Worm (Caenorhabditis elegans): ENCODE data around the gene F56A11.5.
A peak's percentile ranks its signal among the peaks of the same experiment; 100 is the strongest.

The F56A11.5 gene

DNA sequence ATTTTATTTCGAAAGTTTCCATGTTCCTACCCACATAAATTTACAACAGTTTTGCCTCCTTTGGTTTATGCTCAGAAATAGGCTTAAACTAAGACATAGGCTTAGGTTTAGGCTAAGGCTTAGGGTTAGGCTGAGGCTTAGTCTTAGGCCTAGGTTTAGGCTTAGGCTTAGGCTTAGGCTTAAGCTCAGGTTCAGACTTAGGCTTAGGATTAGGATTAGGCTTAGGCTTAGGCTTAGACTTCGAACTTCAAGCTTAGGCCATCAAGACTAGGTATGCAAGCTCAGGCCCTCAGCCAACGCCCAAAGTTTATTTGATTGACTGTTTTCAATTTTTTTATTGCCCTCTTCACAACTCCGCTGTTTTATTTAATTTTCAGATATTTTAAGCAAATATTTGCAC, 24.8 kb downstream of the F56A11.5 start:
- TF ChIP-seq him-1 (tag; optimal IDR thresholded peaks at IDR 0.05) = no peak
- no peak for TF ChIP-seq W03F9.2 (tag; optimal IDR thresholded peaks at IDR 0.05)
- TF ChIP-seq dao-5 (tag; optimal IDR thresholded peaks at IDR 0.05) = no peak

- TF ChIP-seq him-1 (tag; optimal IDR thresholded peaks at IDR 0.05) (no peak), W03F9.2 (tag; optimal IDR thresholded peaks at IDR 0.05) (no peak), dao-5 (tag; optimal IDR thresholded peaks at IDR 0.05) (no peak)
These were observed 38.8 kb downstream of the F56A11.5 start, which contains the start of gene glt-7 for ce11 chrIV:531835-532234. TSS of gene glt-7 (plus strand) at chrIV:532135.

ce11 chrIV:524352-524751, 46.3 kb downstream of the F56A11.5 start, which contains the start of gene W03G1.2:
TSS of gene W03G1.2 (plus strand) at chrIV:524652.
- TF ChIP-seq him-1 (tag; optimal IDR thresholded peaks at IDR 0.05) (no peak), W03F9.2 (tag; optimal IDR thresholded peaks at IDR 0.05) (no peak), dao-5 (tag; optimal IDR thresholded peaks at IDR 0.05) (no peak)

DNA sequence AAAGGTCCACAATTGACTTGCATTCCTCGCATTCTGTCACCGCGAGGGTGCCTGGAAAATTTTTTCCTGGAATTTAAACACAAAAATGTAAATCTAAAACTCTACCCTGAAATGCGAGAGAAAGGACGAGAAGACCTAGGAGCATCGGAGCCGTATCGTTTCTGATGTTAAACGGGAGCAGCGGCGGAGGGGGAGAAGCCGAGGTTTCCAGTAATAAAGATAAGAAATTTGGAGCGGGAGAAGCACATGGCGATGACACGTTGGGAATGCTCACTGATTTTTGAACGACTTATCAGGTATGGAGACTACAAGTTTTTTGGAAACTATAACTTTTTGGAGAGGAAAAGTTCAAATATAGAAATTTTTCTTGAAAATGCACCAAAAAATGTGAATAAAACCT, 47.1 kb downstream of the F56A11.5 start, which contains the start of gene asm-3:
Gene asm-3, minus strand, starts transcription at position 215 of the 400 bp plus-strand sequence.
- no peak for TF ChIP-seq dao-5 (tag; optimal IDR thresholded peaks at IDR 0.05)
- TF ChIP-seq W03F9.2 (tag; optimal IDR thresholded peaks at IDR 0.05) = no peak
- TF ChIP-seq him-1 (tag; optimal IDR thresholded peaks at IDR 0.05) = no peak

- TF ChIP-seq W03F9.2 (tag; optimal IDR thresholded peaks at IDR 0.05) = no peak
- TF ChIP-seq dao-5 (tag; optimal IDR thresholded peaks at IDR 0.05) = no peak
- TF ChIP-seq him-1 (tag; optimal IDR thresholded peaks at IDR 0.05) = no peak
These were observed 48.1 kb downstream of the F56A11.5 start for ce11 chrIV:522566-522965.

ce11 chrIV:519409-519808, 51.2 kb downstream of the F56A11.5 start, which contains the start of gene pig-1:
TSS of gene pig-1 (minus strand) at chrIV:519457.
- TF ChIP-seq W03F9.2 (tag; optimal IDR thresholded peaks at IDR 0.05) (peak; percentile 27), dao-5 (tag; optimal IDR thresholded peaks at IDR 0.05) (no peak)

All from whole organism, L4/young adult.